Fruit fly (Drosophila melanogaster): ENCODE measurements around the gene CG4440.

CG4440 gene

DNA sequence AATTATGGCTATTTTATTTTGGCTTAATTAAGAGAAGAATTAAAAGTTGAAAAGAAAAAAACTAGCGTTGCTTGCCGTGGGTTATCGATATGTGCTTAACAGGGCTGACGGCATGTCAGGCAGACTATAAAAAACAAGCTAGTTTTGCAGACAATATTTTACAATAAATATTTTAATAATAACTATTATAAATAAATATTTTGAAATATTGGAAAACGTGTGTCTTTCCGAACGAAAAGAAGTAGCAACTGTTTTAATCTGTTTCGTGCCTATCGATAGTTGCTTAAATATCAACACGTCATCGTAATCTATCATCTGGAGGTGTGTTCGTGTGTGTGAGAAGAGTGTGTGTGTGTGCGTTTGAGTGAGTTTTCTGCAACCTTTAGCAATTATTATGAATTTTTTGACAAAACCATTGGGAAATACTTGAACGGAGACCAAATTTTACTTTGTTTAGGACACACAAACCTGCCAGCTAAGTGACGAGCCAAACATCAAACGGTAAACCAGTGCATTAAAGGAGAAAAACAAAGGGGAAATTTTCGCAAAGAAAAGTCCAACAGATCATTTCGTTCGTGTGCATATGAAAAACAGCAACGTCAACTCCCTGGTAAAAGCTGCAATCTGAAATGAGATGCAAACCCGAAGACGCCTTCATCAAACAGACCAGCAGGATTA, 22.6 kb upstream of the CG4440 start, which contains the start of the genes CG5861 and Syx5:
Gene CG5861, minus strand, starts transcription at position 273 of the 678 bp plus-strand sequence.
Gene Syx5, plus strand, starts transcription at position 321 of the 678 bp plus-strand sequence.
- TF ChIP-seq CG14711 (tag; optimal IDR thresholded peaks at IDR 0.05) = peak; percentile 76
- peak; percentile 46 to 65 for TF ChIP-seq cnc (optimal IDR thresholded peaks at IDR 0.05)
- TF ChIP-seq toe (GFP tag; optimal IDR thresholded peaks at IDR 0.05) = no peak
- TF ChIP-seq CG33017 (tag; optimal IDR thresholded peaks at IDR 0.05) = peak; percentile 15
- TF ChIP-seq CG7101 (tag; optimal IDR thresholded peaks at IDR 0.05) = peak; percentile 78
- TF ChIP-seq CG11617 (GFP tag; optimal IDR thresholded peaks at IDR 0.05) = peak; percentile 72
- peak; percentile 9 for TF ChIP-seq ovo (GFP tag; optimal IDR thresholded peaks at IDR 0.05)
- TF ChIP-seq CG1620 (GFP tag; optimal IDR thresholded peaks at IDR 0.05) = no peak
- TF ChIP-seq cic (GFP tag; optimal IDR thresholded peaks at IDR 0.05) = peak; percentile 59
- peak; percentile 89 for TF ChIP-seq tj (GFP tag; optimal IDR thresholded peaks at IDR 0.05)
- no peak for TF ChIP-seq kay (GFP tag; ENCODE audit: borderline replicate concordance)
- TF ChIP-seq CG5204 (GFP tag; optimal IDR thresholded peaks at IDR 0.05) = no peak
- TF ChIP-seq pad (GFP tag; optimal IDR thresholded peaks at IDR 0.05) = peak; percentile 55
- TF ChIP-seq CG12768 (GFP tag; optimal IDR thresholded peaks at IDR 0.05) = peak; percentile 58
- TF ChIP-seq CG7045 (GFP tag; optimal IDR thresholded peaks at IDR 0.05) = peak; percentile 42
- no peak for TF ChIP-seq Hr96 (GFP tag; optimal IDR thresholded peaks at IDR 0.05)
- TF ChIP-seq Crg-1 (GFP tag; optimal IDR thresholded peaks at IDR 0.05) = peak; percentile 35
- TF ChIP-seq bab1 (GFP tag; optimal IDR thresholded peaks at IDR 0.05) = peak; percentile 78
- peak; percentile 66 for TF ChIP-seq Mnt (GFP tag; optimal IDR thresholded peaks at IDR 0.05)
- peak; percentile 28 for TF ChIP-seq Clk (GFP tag; optimal IDR thresholded peaks at IDR 0.05)

DNA sequence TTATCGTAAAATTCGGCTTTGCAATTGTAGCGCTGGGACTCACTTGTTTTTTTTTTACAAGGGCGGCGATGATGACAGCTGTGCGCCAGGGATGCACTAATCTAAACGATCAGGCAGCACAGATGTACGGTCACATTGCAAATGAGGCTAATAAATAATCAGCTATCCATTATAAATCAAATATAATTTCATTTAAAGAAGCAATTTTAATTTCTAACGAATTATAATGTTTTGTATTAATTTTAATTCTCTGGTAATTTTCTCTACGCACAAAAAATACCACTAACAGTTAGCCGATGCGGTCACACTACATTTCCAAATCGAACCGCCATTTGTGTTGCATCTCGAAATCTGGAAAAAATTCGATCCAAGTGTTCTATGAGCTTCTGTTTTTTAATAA, 19.1 kb upstream of the CG4440 start, which contains the start of the genes cni and fzy:
Gene cni, minus strand, starts transcription at position 79 of the 400 bp plus-strand sequence.
Gene fzy, plus strand, starts transcription at position 309 of the 400 bp plus-strand sequence.
- TF ChIP-seq CG11617 (GFP tag; optimal IDR thresholded peaks at IDR 0.05) (peak; percentile 67), toe (GFP tag; optimal IDR thresholded peaks at IDR 0.05) (no peak), Mnt (GFP tag; optimal IDR thresholded peaks at IDR 0.05) (peak; percentile 37), kay (GFP tag; ENCODE audit: borderline replicate concordance) (no peak), tj (GFP tag; optimal IDR thresholded peaks at IDR 0.05) (no peak), cnc (optimal IDR thresholded peaks at IDR 0.05) (no peak), cic (GFP tag; optimal IDR thresholded peaks at IDR 0.05) (peak; percentile 35), CG1620 (GFP tag; optimal IDR thresholded peaks at IDR 0.05) (peak; percentile 29), CG5204 (GFP tag; optimal IDR thresholded peaks at IDR 0.05) (no peak), CG14711 (tag; optimal IDR thresholded peaks at IDR 0.05) (peak; percentile 43), bab1 (GFP tag; optimal IDR thresholded peaks at IDR 0.05) (peak; percentile 74), CG7101 (tag; optimal IDR thresholded peaks at IDR 0.05) (peak; percentile 5), ovo (GFP tag; optimal IDR thresholded peaks at IDR 0.05) (no peak)

DNA sequence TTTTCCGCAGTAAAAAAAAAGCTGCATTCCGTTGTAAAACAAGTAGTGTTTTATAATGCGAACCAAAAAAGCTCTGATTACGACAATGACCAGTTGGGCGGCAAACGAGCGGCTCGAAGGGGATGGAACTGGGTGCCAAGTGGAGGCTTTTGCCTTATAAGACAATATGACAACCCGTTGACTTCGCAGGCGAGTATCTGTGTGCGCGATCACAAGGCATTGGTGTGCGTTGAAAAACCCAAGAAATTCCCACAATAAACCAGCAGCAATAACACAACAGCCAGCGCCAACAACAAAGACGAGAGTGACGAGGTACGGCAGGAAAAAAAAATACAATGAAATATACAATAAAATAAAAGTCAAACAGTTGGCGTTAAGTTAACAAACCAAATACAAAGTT, 14.7 kb upstream of the CG4440 start:
- TF ChIP-seq kay (GFP tag; ENCODE audit: borderline replicate concordance) (peak; percentile 98), CG33017 (tag; optimal IDR thresholded peaks at IDR 0.05) (peak; percentile 58), CG7045 (GFP tag; optimal IDR thresholded peaks at IDR 0.05) (peak; percentile 25), Mnt (GFP tag; optimal IDR thresholded peaks at IDR 0.05) (peak; percentile 83), cic (GFP tag; optimal IDR thresholded peaks at IDR 0.05) (peak; percentile 100), toe (GFP tag; optimal IDR thresholded peaks at IDR 0.05) (no peak), CG12768 (GFP tag; optimal IDR thresholded peaks at IDR 0.05) (peak; percentile 83), pad (GFP tag; optimal IDR thresholded peaks at IDR 0.05) (peak; percentile 32), CG7101 (tag; optimal IDR thresholded peaks at IDR 0.05) (peak; percentile 54), Hr96 (GFP tag; optimal IDR thresholded peaks at IDR 0.05) (no peak), Clk (GFP tag; optimal IDR thresholded peaks at IDR 0.05) (no peak), ovo (GFP tag; optimal IDR thresholded peaks at IDR 0.05) (peak; percentile 35), CG5204 (GFP tag; optimal IDR thresholded peaks at IDR 0.05) (no peak), tj (GFP tag; optimal IDR thresholded peaks at IDR 0.05) (peak; percentile 81), CG11617 (GFP tag; optimal IDR thresholded peaks at IDR 0.05) (peak; percentile 37), CG14711 (tag; optimal IDR thresholded peaks at IDR 0.05) (peak; percentile 80), bab1 (GFP tag; optimal IDR thresholded peaks at IDR 0.05) (peak; percentile 1)

dm6 chr2L:16315844-16316243, 13.9 kb upstream of the CG4440 start:
- peak; percentile 76 for TF ChIP-seq cic (GFP tag; optimal IDR thresholded peaks at IDR 0.05)
- TF ChIP-seq CG5204 (GFP tag; optimal IDR thresholded peaks at IDR 0.05) = no peak
- no peak for TF ChIP-seq toe (GFP tag; optimal IDR thresholded peaks at IDR 0.05)
- no peak for TF ChIP-seq bab1 (GFP tag; optimal IDR thresholded peaks at IDR 0.05)
- TF ChIP-seq CG12768 (GFP tag; optimal IDR thresholded peaks at IDR 0.05) = peak; percentile 3
- peak; percentile 98 for TF ChIP-seq kay (GFP tag; ENCODE audit: borderline replicate concordance)
- no peak for TF ChIP-seq Hr96 (GFP tag; optimal IDR thresholded peaks at IDR 0.05)
- TF ChIP-seq ovo (GFP tag; optimal IDR thresholded peaks at IDR 0.05) = peak; percentile 40
- TF ChIP-seq Mnt (GFP tag; optimal IDR thresholded peaks at IDR 0.05) = peak; percentile 61

- TF ChIP-seq CG1620 (GFP tag; optimal IDR thresholded peaks at IDR 0.05) (no peak), CG14711 (tag; optimal IDR thresholded peaks at IDR 0.05) (no peak), CG7101 (tag; optimal IDR thresholded peaks at IDR 0.05) (no peak), CG12768 (GFP tag; optimal IDR thresholded peaks at IDR 0.05) (no peak), ovo (GFP tag; optimal IDR thresholded peaks at IDR 0.05) (no peak), pad (GFP tag; optimal IDR thresholded peaks at IDR 0.05) (no peak), Hr96 (GFP tag; optimal IDR thresholded peaks at IDR 0.05) (no peak), Crg-1 (GFP tag; optimal IDR thresholded peaks at IDR 0.05) (no peak), Mnt (GFP tag; optimal IDR thresholded peaks at IDR 0.05) (no peak), tj (GFP tag; optimal IDR thresholded peaks at IDR 0.05) (no peak), bab1 (GFP tag; optimal IDR thresholded peaks at IDR 0.05) (no peak), CG33017 (tag; optimal IDR thresholded peaks at IDR 0.05) (no peak), kay (GFP tag; ENCODE audit: borderline replicate concordance) (no peak), cnc (optimal IDR thresholded peaks at IDR 0.05) (no peak), CG7045 (GFP tag; optimal IDR thresholded peaks at IDR 0.05) (no peak), toe (GFP tag; optimal IDR thresholded peaks at IDR 0.05) (no peak), CG5204 (GFP tag; optimal IDR thresholded peaks at IDR 0.05) (no peak), cic (GFP tag; optimal IDR thresholded peaks at IDR 0.05) (no peak)
Measured at dm6 chr2L:16316410-16316809, 13.3 kb upstream of the CG4440 start.

Data from whole organism, adult.